Fruit fly (Drosophila melanogaster) whole organism, embryonic: Measurements from ENCODE around the gene CG14277.
A peak's percentile ranks its signal among the peaks of the same experiment; 100 is the strongest.

Source experiments
- CG10209 ChIP-seq: fragments of 200-800 bp; sonication (Bioruptor generic); optimal IDR thresholded peaks from 3 replicates; lab custom pipeline; 2017; ENCODE audit warnings: missing biosample characterization, mild to moderate bottlenecking, missing genetic modification characterization, missing genetic modification reagents
- CG10321 ChIP-seq: fragments of 200-800 bp; sonication (Bioruptor generic); IDR thresholded peaks from 2 replicates; pipeline ENCODE4 v1.3.6; 2022; ENCODE audit warnings: missing biosample characterization, missing genetic modification characterization
- CG10431 ChIP-seq: fragments of 200-800 bp; sonication (Bioruptor generic); optimal IDR thresholded peaks from 3 replicates; lab custom pipeline; 2018; ENCODE audit warnings: missing biosample characterization, mild to moderate bottlenecking, missing genetic modification characterization
- CG10654 ChIP-seq: fragments of 200-800 bp; sonication (Bioruptor generic); optimal IDR thresholded peaks from 2 replicates; lab custom pipeline; 2016; ENCODE audit warnings: missing biosample characterization, missing genetic modification characterization
- CG10959 ChIP-seq: fragments of 200-800 bp; sonication (Bioruptor generic); IDR thresholded peaks from 2 replicates; pipeline ENCODE4 v1.3.6; 2022; ENCODE audit warnings: missing biosample characterization, missing genetic modification characterization
- CG12155 ChIP-seq: fragments of 200-800 bp; sonication (Bioruptor generic); optimal IDR thresholded peaks from 3 replicates; lab custom pipeline; 2016; ENCODE audit warnings: missing biosample characterization, missing genetic modification characterization
- CG13775 ChIP-seq: fragments of 200-800 bp; sonication (Bioruptor generic); optimal IDR thresholded peaks from 3 replicates; lab custom pipeline; 2017; ENCODE audit warnings: missing biosample characterization, mild to moderate bottlenecking, missing genetic modification characterization
- CG1529 ChIP-seq: fragments of 200-800 bp; sonication (Bioruptor generic); optimal IDR thresholded peaks from 3 replicates; lab custom pipeline; 2018; ENCODE audit warnings: missing biosample characterization, missing genetic modification characterization
- CG17612 ChIP-seq: fragments of 200-800 bp; sonication (Bioruptor generic); IDR thresholded peaks from 2 replicates; pipeline ENCODE4 v1.3.6; 2022; ENCODE audit warnings: missing biosample characterization, missing genetic modification characterization
- CG1832 ChIP-seq: fragments of 200-800 bp; sonication (Bioruptor generic); optimal IDR thresholded peaks from 2 replicates; lab custom pipeline; 2017; ENCODE audit warnings: missing biosample characterization, mild to moderate bottlenecking, missing genetic modification characterization, inconsistent platforms
- CG30403 ChIP-seq: fragments of 200-800 bp; sonication (Bioruptor generic); optimal IDR thresholded peaks from 3 replicates; lab custom pipeline; 2016; ENCODE audit warnings: missing biosample characterization, missing genetic modification characterization
- CG32767 ChIP-seq: fragments of 200-800 bp; sonication (Bioruptor generic); IDR thresholded peaks from 2 replicates; pipeline ENCODE4 v1.3.6; 2022; ENCODE audit warnings: missing biosample characterization, missing genetic modification characterization
- CG3281 ChIP-seq: fragments of 200-800 bp; sonication (Bioruptor generic); optimal IDR thresholded peaks from 3 replicates; lab custom pipeline; 2017; ENCODE audit warnings: missing biosample characterization, mild to moderate bottlenecking, missing genetic modification characterization
- CG4282 ChIP-seq: fragments of 200-800 bp; sonication (Bioruptor generic); optimal IDR thresholded peaks from 2 replicates; lab custom pipeline; 2016; ENCODE audit warnings: missing biosample characterization, missing genetic modification characterization
- CG4328 ChIP-seq: fragments of 200-800 bp; sonication (Bioruptor generic); optimal IDR thresholded peaks from 3 replicates; lab custom pipeline; 2017; ENCODE audit warnings: missing biosample characterization, missing genetic modification reagents, missing genetic modification characterization
- CG5245 ChIP-seq: fragments of 200-800 bp; sonication (Bioruptor generic); optimal IDR thresholded peaks from 3 replicates; lab custom pipeline; 2016; ENCODE audit warnings: missing biosample characterization, missing genetic modification characterization
- CG6683 ChIP-seq: fragments of 200-800 bp; sonication (Bioruptor generic); optimal IDR thresholded peaks from 2 replicates; lab custom pipeline; 2017; ENCODE audit warnings: missing biosample characterization, mild to moderate bottlenecking, missing genetic modification characterization, missing genetic modification reagents
- CG6813 ChIP-seq: fragments of 200-800 bp; sonication (Bioruptor generic); optimal IDR thresholded peaks from 2 replicates; lab custom pipeline; 2017; ENCODE audit warnings: missing biosample characterization, missing genetic modification characterization, mild to moderate bottlenecking, moderate library complexity, missing genetic modification reagents
- CG7357 ChIP-seq: fragments of 200-800 bp; sonication (Bioruptor generic); IDR thresholded peaks from 3 replicates; pipeline ENCODE4 v1.3.6; 2022; ENCODE audit warnings: missing biosample characterization, missing genetic modification characterization
- CG7556 ChIP-seq: fragments of 200-800 bp; sonication (Bioruptor generic); optimal IDR thresholded peaks from 2 replicates; lab custom pipeline; 2017; ENCODE audit warnings: missing biosample characterization, mild to moderate bottlenecking, missing genetic modification characterization
- CG7963 ChIP-seq: fragments of 200-800 bp; sonication (Bioruptor generic); IDR thresholded peaks from 3 replicates; pipeline ENCODE4 v1.3.6; 2022; ENCODE audit warnings: missing biosample characterization, missing genetic modification characterization; ENCODE audit not compliant: partially characterized antibody
- Dbx ChIP-seq: fragments of 200-800 bp; sonication (Bioruptor generic); IDR thresholded peaks from 3 replicates; pipeline ENCODE4 v1.3.6; 2022; ENCODE audit warnings: missing biosample characterization, missing genetic modification characterization
- Dp ChIP-seq: fragments of 200-800 bp; sonication (Bioruptor generic); optimal IDR thresholded peaks from 2 replicates; lab custom pipeline; 2018; ENCODE audit warnings: missing biosample characterization, mild to moderate bottlenecking, missing genetic modification characterization, moderate library complexity
- Eip74EF ChIP-seq, 2 experiments: fragments of 200-800 bp in 1 of 2; fragments of >200 bp in 1 of 2; sonication (Bioruptor generic) in 1 of 2; optimal IDR thresholded peaks; 2 replicates each; lab custom pipeline; 2017 to 2019; ENCODE audit warnings: missing biosample characterization in 2 of 2, missing genetic modification characterization in 2 of 2, mild to moderate bottlenecking in 1 of 2, moderate library complexity in 1 of 2
- Hr51 ChIP-seq, 2 experiments: fragments of 200-800 bp; sonication (Bioruptor generic); optimal IDR thresholded peaks; 2 replicates in 1 of 2; 3 replicates in 1 of 2; lab custom pipeline; 2016 to 2018; ENCODE audit warnings: missing biosample characterization in 2 of 2, missing genetic modification characterization in 2 of 2, mild to moderate bottlenecking in 1 of 2, moderate library complexity in 1 of 2
- Ravus ChIP-seq: fragments of 200-800 bp; sonication (Bioruptor generic); IDR thresholded peaks from 2 replicates; pipeline ENCODE4 v1.3.6; 2022; ENCODE audit warnings: missing biosample characterization, missing genetic modification characterization
- TFAM ChIP-seq: fragments of 200-800 bp; sonication (Bioruptor generic); optimal IDR thresholded peaks from 2 replicates; lab custom pipeline; 2017; ENCODE audit warnings: missing biosample characterization, missing genetic modification characterization, inconsistent platforms
- amos ChIP-seq: fragments of 200-800 bp; sonication (Bioruptor generic); IDR thresholded peaks from 2 replicates; pipeline ENCODE4 v1.3.6; 2022; ENCODE audit warnings: missing biosample characterization, missing genetic modification characterization; ENCODE audit not compliant: partially characterized antibody
- bbx ChIP-seq: fragments of 200-800 bp; sonication (Bioruptor generic); IDR thresholded peaks from 2 replicates; pipeline ENCODE4 v1.3.6; 2022; ENCODE audit warnings: missing biosample characterization, missing genetic modification characterization; ENCODE audit not compliant: partially characterized antibody
- croc ChIP-seq: fragments of 200-800 bp; sonication (Bioruptor generic); conservative IDR thresholded peaks from 3 replicates; pipeline ENCODE4 v1.3.6; 2022; ENCODE audit warnings: missing biosample characterization, missing genetic modification characterization
- crp ChIP-seq, 2 experiments: fragments of 200-800 bp; sonication (Bioruptor generic); optimal IDR thresholded peaks; 2 replicates in 1 of 2; 3 replicates in 1 of 2; lab custom pipeline; 2017; ENCODE audit warnings: missing biosample characterization in 2 of 2, missing genetic modification characterization in 2 of 2, mild to moderate bottlenecking in 1 of 2, moderate library complexity in 1 of 2
- da ChIP-seq: fragments of 200-800 bp; sonication (Bioruptor generic); optimal IDR thresholded peaks from 2 replicates; lab custom pipeline; 2016; ENCODE audit warnings: missing biosample characterization, missing genetic modification characterization
- danr ChIP-seq: fragments of 200-800 bp; sonication (Bioruptor generic); IDR thresholded peaks from 2 replicates; pipeline ENCODE4 v1.3.6; 2022; ENCODE audit warnings: missing biosample characterization, missing genetic modification characterization
- ftz-f1 ChIP-seq: fragments of 200-800 bp; sonication (Bioruptor generic); optimal IDR thresholded peaks from 2 replicates; lab custom pipeline; 2016; ENCODE audit warnings: missing biosample characterization, missing genetic modification characterization
- gce ChIP-seq: fragments of 200-800 bp; sonication (Bioruptor generic); IDR thresholded peaks from 3 replicates; pipeline ENCODE4 v1.3.6; 2022; ENCODE audit warnings: missing biosample characterization, missing genetic modification characterization
- gcm2 ChIP-seq: fragments of 200-800 bp; sonication (Bioruptor generic); optimal IDR thresholded peaks from 2 replicates; lab custom pipeline; 2016; ENCODE audit warnings: missing biosample characterization, missing genetic modification characterization
- gsb ChIP-seq: fragments of 200-800 bp; sonication (Bioruptor generic); IDR thresholded peaks from 2 replicates; pipeline ENCODE4 v1.3.6; 2022; ENCODE audit warnings: missing biosample characterization, missing genetic modification characterization
- kah ChIP-seq: fragments of 200-800 bp; sonication (Bioruptor generic); optimal IDR thresholded peaks from 2 replicates; lab custom pipeline; 2018; ENCODE audit warnings: missing biosample characterization, mild to moderate bottlenecking, missing genetic modification characterization
- mam ChIP-seq: fragments of 200-800 bp; sonication (Bioruptor generic); optimal IDR thresholded peaks from 3 replicates; lab custom pipeline; 2016; ENCODE audit warnings: missing biosample characterization, missing genetic modification characterization
- nom ChIP-seq: fragments of 200-800 bp; sonication (Bioruptor generic); optimal IDR thresholded peaks from 2 replicates; lab custom pipeline; 2017; ENCODE audit warnings: missing biosample characterization, missing genetic modification characterization, mild to moderate bottlenecking, moderate library complexity, missing genetic modification reagents
- p53 ChIP-seq: fragments of 200-800 bp; sonication (Bioruptor generic); optimal IDR thresholded peaks from 2 replicates; lab custom pipeline; 2016; ENCODE audit warnings: missing biosample characterization, missing genetic modification characterization
- schlank ChIP-seq: fragments of 200-800 bp; sonication (Bioruptor generic); optimal IDR thresholded peaks from 2 replicates; lab custom pipeline; 2018; ENCODE audit warnings: missing biosample characterization, mild to moderate bottlenecking, missing genetic modification characterization
- sens-2 ChIP-seq: fragments of 200-800 bp; sonication (Bioruptor generic); IDR thresholded peaks from 2 replicates; pipeline ENCODE4 v1.3.6; 2022; ENCODE audit warnings: missing biosample characterization, missing genetic modification characterization
- sisA ChIP-seq: fragments of 200-800 bp; sonication (Bioruptor generic); IDR thresholded peaks from 2 replicates; pipeline ENCODE4 v1.3.6; 2022; ENCODE audit warnings: missing biosample characterization, missing genetic modification characterization
- so ChIP-seq: fragments of 200-800 bp; sonication (Bioruptor generic); IDR thresholded peaks from 3 replicates; pipeline ENCODE4 v1.3.6; 2022; ENCODE audit warnings: missing biosample characterization, missing genetic modification characterization
- sob ChIP-seq: fragments of 200-800 bp; sonication (Bioruptor generic); IDR thresholded peaks from 2 replicates; pipeline ENCODE4 v1.3.6; 2022; ENCODE audit warnings: missing biosample characterization, missing genetic modification characterization
- ssp ChIP-seq: fragments of 200-800 bp; sonication (Bioruptor generic); IDR thresholded peaks from 2 replicates; pipeline ENCODE4 v1.3.6; 2022; ENCODE audit warnings: missing biosample characterization, missing genetic modification characterization
- tgo ChIP-seq: fragments of 200-800 bp; sonication (Bioruptor generic); IDR thresholded peaks from 3 replicates; pipeline ENCODE4 v1.3.6; 2022; ENCODE audit warnings: missing biosample characterization, missing genetic modification characterization
- trh ChIP-seq: fragments of 200-800 bp; sonication (Bioruptor generic); optimal IDR thresholded peaks from 2 replicates; lab custom pipeline; 2016; ENCODE audit warnings: missing biosample characterization, missing genetic modification characterization
- ttk ChIP-seq: fragments of 200-800 bp; sonication (Bioruptor generic); IDR thresholded peaks from 2 replicates; pipeline ENCODE4 v2.1.2; 2022; ENCODE audit warnings: missing biosample characterization, missing genetic modification characterization
- wor ChIP-seq: fragments of 200-800 bp; sonication (Bioruptor generic); IDR thresholded peaks from 2 replicates; pipeline ENCODE4 v1.3.6; 2022; ENCODE audit warnings: missing biosample characterization, missing genetic modification characterization

CG14277 gene

dm6 chr2L:8211070-8211469 lies 31.2 kb upstream of the CG14277 start, which contains the start of gene Ssb-c31a (continued):
- TF ChIP-seq gcm2 (GFP tag; lab: Kevin White, UChicago): no peak
- TF ChIP-seq CG7357 (GFP tag; lab: Robert Waterston, UW): no peak
- TF ChIP-seq crp (GFP tag; optimal IDR thresholded peaks at IDR 0.05; lab: Kevin White, UChicago): peak in 1 of 2 experiments; percentile 60
- TF ChIP-seq CG12155 (GFP tag; lab: Kevin White, UChicago): peak; percentile 56
- peak; percentile 40 for TF ChIP-seq CG10209 (GFP tag; lab: Kevin White, UChicago)
- TF ChIP-seq CG5245 (GFP tag; lab: Kevin White, UChicago): no peak
- no peak for TF ChIP-seq TFAM (GFP tag; lab: Kevin White, UChicago)
- TF ChIP-seq croc (GFP tag; lab: Robert Waterston, UW): peak; percentile 33; the same call in 1 of the 3 replicates
- peak; percentile 69 for TF ChIP-seq mam (GFP tag; lab: Kevin White, UChicago)
- no peak for TF ChIP-seq CG6683 (GFP tag; lab: Kevin White, UChicago)
- no peak for TF ChIP-seq sens-2
- TF ChIP-seq wor (GFP tag; lab: Robert Waterston, UW): no peak
- TF ChIP-seq CG10431 (GFP tag; lab: Kevin White, UChicago): peak; percentile 6
- TF ChIP-seq so: 0 out of 3 replicates have a peak, but pooled peaks have one; percentile 18
- TF ChIP-seq CG10654 (GFP tag; lab: Kevin White, UChicago): peak; percentile 6
- no peak for TF ChIP-seq CG1832
- TF ChIP-seq CG13775: peak; percentile 53
- TF ChIP-seq ttk (GFP tag; lab: Robert Waterston, UW): 0 out of 2 replicates have a peak, but pooled peaks have one; percentile 43
- no peak for TF ChIP-seq ssp (GFP tag; lab: Robert Waterston, UW)
- TF ChIP-seq CG10959 (GFP tag; lab: Robert Waterston, UW): no peak
- no peak for TF ChIP-seq ftz-f1 (GFP tag; lab: Kevin White, UChicago)
- TF ChIP-seq CG7556 (GFP tag; lab: Kevin White, UChicago): peak; percentile 55
- no peak for TF ChIP-seq sisA (GFP tag; lab: Robert Waterston, UW)
- TF ChIP-seq CG17612 (GFP tag; lab: Robert Waterston, UW): no peak
- TF ChIP-seq CG7963: no peak
- peak; percentile 63 for TF ChIP-seq Dbx (GFP tag; lab: Robert Waterston, UW)
- TF ChIP-seq gsb: no peak
- no peak for TF ChIP-seq CG6813 (GFP tag; lab: Kevin White, UChicago)
- TF ChIP-seq CG1529 (GFP tag; lab: Kevin White, UChicago): peak; percentile 23
- TF ChIP-seq amos (GFP tag; lab: Robert Waterston, UW): peak; percentile 71
- peak; percentile 35 for TF ChIP-seq nom (GFP tag; lab: Kevin White, UChicago)
- TF ChIP-seq Ravus: no peak
- TF ChIP-seq kah (GFP tag; lab: Kevin White, UChicago): no peak
- TF ChIP-seq CG4282: no peak
- TF ChIP-seq schlank (tag; lab: Kevin White, UChicago): no peak
- TF ChIP-seq CG3281 (GFP tag; lab: Kevin White, UChicago): peak; percentile 48
- TF ChIP-seq danr (GFP tag; lab: Robert Waterston, UW): no peak
- no peak for TF ChIP-seq CG10321 (GFP tag; lab: Robert Waterston, UW)
- TF ChIP-seq tgo (GFP tag; lab: Robert Waterston, UW): peak; percentile 47; the same call in 1 of the 3 replicates
- peak; percentile 68 for TF ChIP-seq Dp (GFP tag; lab: Kevin White, UChicago)
- peak; percentile 77 for TF ChIP-seq CG30403 (GFP tag; lab: Kevin White, UChicago)
- TF ChIP-seq CG32767 (GFP tag; lab: Robert Waterston, UW): no peak
- peak; percentile 40; the same call in 1 of the 2 replicates for TF ChIP-seq bbx (GFP tag; lab: Robert Waterston, UW)
- no peak for TF ChIP-seq da (GFP tag; lab: Kevin White, UChicago)
- TF ChIP-seq sob (GFP tag; lab: Robert Waterston, UW): peak; percentile 81
- TF ChIP-seq gce (GFP tag; lab: Robert Waterston, UW): no peak
- no peak for TF ChIP-seq trh
- TF ChIP-seq Eip74EF (GFP tag; optimal IDR thresholded peaks at IDR 0.05; lab: Kevin White, UChicago): no peak
- peak; percentile 31 to 48 for TF ChIP-seq Hr51 (GFP tag; optimal IDR thresholded peaks at IDR 0.05; lab: Kevin White, UChicago)
- TF ChIP-seq p53 (GFP tag; lab: Kevin White, UChicago): peak; percentile 36
- TF ChIP-seq CG4328 (GFP tag; lab: Kevin White, UChicago): peak; percentile 59
